Fruit fly (Drosophila melanogaster): ENCODE measurements around the gene ClC-c.

ClC-c gene

dm6 chr3L:16049955-16050886 is 40.0 kb upstream of the ClC-c start:
- no peak for TF ChIP-seq foxo (GFP tag; optimal IDR thresholded peaks at IDR 0.05)
- TF ChIP-seq brk (GFP tag; optimal IDR thresholded peaks at IDR 0.05), result peak; percentile 27
- TF ChIP-seq br (GFP tag; optimal IDR thresholded peaks at IDR 0.05), result peak; percentile 2
- TF ChIP-seq Rel (GFP tag; optimal IDR thresholded peaks at IDR 0.05), result no peak
- TF ChIP-seq Rel (tag; optimal IDR thresholded peaks at IDR 0.05), result peak; percentile 5
- peak; percentile 63 for TF ChIP-seq Sp1 (GFP tag; optimal IDR thresholded peaks at IDR 0.05)
- TF ChIP-seq tai (GFP tag; optimal IDR thresholded peaks at IDR 0.05), result no peak
- TF ChIP-seq h (GFP tag; optimal IDR thresholded peaks at IDR 0.05), result peak; percentile 58
- TF ChIP-seq OdsH (GFP tag; optimal IDR thresholded peaks at IDR 0.05), result no peak
- peak; percentile 32 for TF ChIP-seq sv (GFP tag; optimal IDR thresholded peaks at IDR 0.05)
- peak; percentile 38 for TF ChIP-seq Jra (GFP tag; optimal IDR thresholded peaks at IDR 0.05)
- TF ChIP-seq Hnf4 (GFP tag; optimal IDR thresholded peaks at IDR 0.05), result peak; percentile 22
- peak; percentile 6 for TF ChIP-seq Hr83 (GFP tag; optimal IDR thresholded peaks at IDR 0.05; ENCODE audit: poor library complexity, severe bottlenecking)
- TF ChIP-seq CrebA (GFP tag; optimal IDR thresholded peaks at IDR 0.05; ENCODE audit: borderline replicate concordance), result peak; percentile 64

dm6 chr3L:16050887-16051258 is 39.4 kb upstream of the ClC-c start, which contains the start of gene Diap1:
Diap1 (minus strand) TSS chr3L:16051034.
- TF ChIP-seq Sp1 (GFP tag; optimal IDR thresholded peaks at IDR 0.05), result no peak
- TF ChIP-seq Hr78 (GFP tag; optimal IDR thresholded peaks at IDR 0.05), result no peak
- TF ChIP-seq GATAd (GFP tag; optimal IDR thresholded peaks at IDR 0.05), result no peak
- TF ChIP-seq woc (GFP tag; optimal IDR thresholded peaks at IDR 0.05), result no peak
- no peak for TF ChIP-seq Hnf4 (GFP tag; optimal IDR thresholded peaks at IDR 0.05)
- no peak for TF ChIP-seq foxo (GFP tag; optimal IDR thresholded peaks at IDR 0.05)
- TF ChIP-seq HLH106 (tag; optimal IDR thresholded peaks at IDR 0.05), result peak; percentile 15
- TF ChIP-seq Myc (optimal IDR thresholded peaks at IDR 0.05), result peak; percentile 74
- TF ChIP-seq Rel (GFP tag; optimal IDR thresholded peaks at IDR 0.05), result no peak
- peak; percentile 65 for TF ChIP-seq Rel (tag; optimal IDR thresholded peaks at IDR 0.05)
- TF ChIP-seq psq (GFP tag; optimal IDR thresholded peaks at IDR 0.05), result no peak
- peak; percentile 92 for TF ChIP-seq Vsx2 (GFP tag; optimal IDR thresholded peaks at IDR 0.05; ENCODE audit: partially characterized antibody)

- TF ChIP-seq HLH106 (tag; optimal IDR thresholded peaks at IDR 0.05) (peak; percentile 24), brk (GFP tag; optimal IDR thresholded peaks at IDR 0.05) (peak; percentile 37), tai (GFP tag; optimal IDR thresholded peaks at IDR 0.05) (peak; percentile 32), Jra (GFP tag; optimal IDR thresholded peaks at IDR 0.05) (no peak), Myc (optimal IDR thresholded peaks at IDR 0.05) (no peak), woc (GFP tag; optimal IDR thresholded peaks at IDR 0.05) (peak; percentile 42), CrebA (GFP tag; optimal IDR thresholded peaks at IDR 0.05; ENCODE audit: borderline replicate concordance) (no peak), Hnf4 (GFP tag; optimal IDR thresholded peaks at IDR 0.05) (peak; percentile 42), Dfd (GFP tag; optimal IDR thresholded peaks at IDR 0.05) (no peak), usp (GFP tag; optimal IDR thresholded peaks at IDR 0.05) (no peak), CG9705 (GFP tag; optimal IDR thresholded peaks at IDR 0.05) (no peak), Dif (GFP tag; optimal IDR thresholded peaks at IDR 0.05; ENCODE audit: partially characterized antibody) (no peak), Sp1 (GFP tag; optimal IDR thresholded peaks at IDR 0.05) (peak; percentile 52), lola (GFP tag; optimal IDR thresholded peaks at IDR 0.05) (no peak), Vsx2 (GFP tag; optimal IDR thresholded peaks at IDR 0.05; ENCODE audit: partially characterized antibody) (peak; percentile 50), rgr (GFP tag; optimal IDR thresholded peaks at IDR 0.05) (no peak), Hr78 (GFP tag; optimal IDR thresholded peaks at IDR 0.05) (no peak), GATAd (GFP tag; optimal IDR thresholded peaks at IDR 0.05) (no peak), Rel (GFP tag; optimal IDR thresholded peaks at IDR 0.05) (no peak), Rel (tag; optimal IDR thresholded peaks at IDR 0.05) (peak; percentile 57)
Measured at dm6 chr3L:16051719-16052122, 38.5 kb upstream of the ClC-c start, which contains the start of gene Mbs. Mbs (plus strand) TSS chr3L:16051959.

dm6 chr3L:16052145-16053025 is 37.9 kb upstream of the ClC-c start:
- TF ChIP-seq Rel (GFP tag; optimal IDR thresholded peaks at IDR 0.05) (peak; percentile 14), Rel (tag; optimal IDR thresholded peaks at IDR 0.05) (peak; percentile 18), dsf (GFP tag; optimal IDR thresholded peaks at IDR 0.05; ENCODE audit: borderline replicate concordance) (no peak), psq (GFP tag; optimal IDR thresholded peaks at IDR 0.05) (peak; percentile 15), foxo (GFP tag; optimal IDR thresholded peaks at IDR 0.05) (peak in 1 of 2 experiments; percentile 8), lola (GFP tag; optimal IDR thresholded peaks at IDR 0.05) (no peak), OdsH (GFP tag; optimal IDR thresholded peaks at IDR 0.05) (no peak), Dif (GFP tag; optimal IDR thresholded peaks at IDR 0.05; ENCODE audit: partially characterized antibody) (peak; percentile 58), Myc (optimal IDR thresholded peaks at IDR 0.05) (no peak), rgr (GFP tag; optimal IDR thresholded peaks at IDR 0.05) (peak; percentile 13), CG32264 (GFP tag; optimal IDR thresholded peaks at IDR 0.05) (no peak), N (GFP tag; optimal IDR thresholded peaks at IDR 0.05) (peak; percentile 100), pan (optimal IDR thresholded peaks at IDR 0.05) (peak; percentile 82), sage (GFP tag; optimal IDR thresholded peaks at IDR 0.05) (no peak), woc (GFP tag; optimal IDR thresholded peaks at IDR 0.05) (no peak), CrebA (GFP tag; optimal IDR thresholded peaks at IDR 0.05; ENCODE audit: borderline replicate concordance) (peak; percentile 30), Jra (GFP tag; optimal IDR thresholded peaks at IDR 0.05) (no peak), sv (GFP tag; optimal IDR thresholded peaks at IDR 0.05) (no peak), h (GFP tag; optimal IDR thresholded peaks at IDR 0.05) (peak; percentile 41), usp (GFP tag; optimal IDR thresholded peaks at IDR 0.05) (no peak), Hr83 (GFP tag; optimal IDR thresholded peaks at IDR 0.05; ENCODE audit: poor library complexity, severe bottlenecking) (peak; percentile 4), Dfd (GFP tag; optimal IDR thresholded peaks at IDR 0.05) (peak; percentile 99), dl (GFP tag; optimal IDR thresholded peaks at IDR 0.05; ENCODE audit: insufficient read depth in 1 of 2, partially characterized antibody in 2 of 2) (peak; percentile 24 to 55), Abd-B (GFP tag; optimal IDR thresholded peaks at IDR 0.05) (peak; percentile 84), GATAd (GFP tag; optimal IDR thresholded peaks at IDR 0.05) (no peak), HLH106 (tag; optimal IDR thresholded peaks at IDR 0.05) (no peak)
